Fruit fly (Drosophila melanogaster) S2 (cell line): ENCODE measurements around the gene CG14839.

Source experiments
- CG8478 ChIP-seq: fragments of >200 bp; optimal IDR thresholded peaks from 2 replicates; lab custom pipeline; 2018
- CTCF ChIP-seq, 2 experiments: fragments of >200 bp; optimal IDR thresholded peaks; 2 replicates each; lab custom pipeline; 2018

Gene CG14839

dm6 chr3R:14262087-14262486 is at the start of gene CG14839, which contains the start of gene CG14841:
TSS of gene CG14839 (plus strand) at chr3R:14262387.
TSS of gene CG14841 (minus strand) at chr3R:14262418.
- TF ChIP-seq CTCF (optimal IDR thresholded peaks at IDR 0.05; lab: Kevin White, UChicago) (no peak), CG8478 (lab: Kevin White, UChicago) (no peak)

dm6 chr3R:14214776-14215175 is 47.4 kb upstream of the CG14839 start, which contains the start of gene Dop1R1:
TSS of gene Dop1R1 (minus strand) at chr3R:14214810.
- TF ChIP-seq CG8478 (lab: Kevin White, UChicago) (no peak), CTCF (optimal IDR thresholded peaks at IDR 0.05; lab: Kevin White, UChicago) (no peak)

- TF ChIP-seq CG8478 (lab: Kevin White, UChicago) (no peak), CTCF (optimal IDR thresholded peaks at IDR 0.05; lab: Kevin White, UChicago) (no peak)
These were observed 44.3 kb upstream of the CG14839 start, which contains the start of gene CG9649 for dm6 chr3R:14217839-14218238. TSS of gene CG9649 (minus strand) at chr3R:14217882.

dm6 chr3R:14220105-14220504 is 42.1 kb upstream of the CG14839 start, which contains the start of gene CG31326:
TSS of gene CG31326 (minus strand) at chr3R:14220205.
- TF ChIP-seq CG8478 (lab: Kevin White, UChicago) (no peak), CTCF (optimal IDR thresholded peaks at IDR 0.05; lab: Kevin White, UChicago) (no peak)

- TF ChIP-seq CTCF (optimal IDR thresholded peaks at IDR 0.05; lab: Kevin White, UChicago) (no peak), CG8478 (lab: Kevin White, UChicago) (no peak)
These were observed 40.7 kb upstream of the CG14839 start, which contains the start of gene CG33109 for dm6 chr3R:14221484-14221883. TSS of gene CG33109 (minus strand) at chr3R:14221584.

- TF ChIP-seq CTCF (optimal IDR thresholded peaks at IDR 0.05; lab: Kevin White, UChicago): no peak
- no peak for TF ChIP-seq CG8478 (lab: Kevin White, UChicago)
These were observed 38.0 kb upstream of the CG14839 start, which contains the start of gene Sp212 for dm6 chr3R:14224105-14224574. TSS of gene Sp212 (minus strand) at chr3R:14224155.

dm6 chr3R:14226662-14227061 is 35.5 kb upstream of the CG14839 start, which contains the start of gene CG9631:
TSS of gene CG9631 (minus strand) at chr3R:14226762.
- no peak for TF ChIP-seq CTCF (optimal IDR thresholded peaks at IDR 0.05; lab: Kevin White, UChicago)
- no peak for TF ChIP-seq CG8478 (lab: Kevin White, UChicago)

dm6 chr3R:14229045-14229444 is 33.1 kb upstream of the CG14839 start, which contains the start of gene CG9624:
TSS of gene CG9624 (minus strand) at chr3R:14229145.
- TF ChIP-seq CG8478 (lab: Kevin White, UChicago) (no peak), CTCF (optimal IDR thresholded peaks at IDR 0.05; lab: Kevin White, UChicago) (no peak)

dm6 chr3R:14244577-14244976 is 17.6 kb upstream of the CG14839 start, which contains the start of gene CG43291:
TSS of gene CG43291 (minus strand) at chr3R:14244677.
- no peak for TF ChIP-seq CG8478 (lab: Kevin White, UChicago)
- TF ChIP-seq CTCF (optimal IDR thresholded peaks at IDR 0.05; lab: Kevin White, UChicago): no peak

- TF ChIP-seq CG8478 (lab: Kevin White, UChicago) (no peak), CTCF (optimal IDR thresholded peaks at IDR 0.05; lab: Kevin White, UChicago) (no peak)
These were observed 16.8 kb upstream of the CG14839 start, which contains the start of gene CG9616 for dm6 chr3R:14245371-14245770. TSS of gene CG9616 (minus strand) at chr3R:14245471.

- no peak for TF ChIP-seq CG8478 (lab: Kevin White, UChicago)
- no peak for TF ChIP-seq CTCF (optimal IDR thresholded peaks at IDR 0.05; lab: Kevin White, UChicago)
These were observed 6.4 kb upstream of the CG14839 start, which contains the start of gene CG43179 for dm6 chr3R:14255808-14256207. TSS of gene CG43179 (plus strand) at chr3R:14256108.

- TF ChIP-seq CTCF (optimal IDR thresholded peaks at IDR 0.05; lab: Kevin White, UChicago) (no peak), CG8478 (lab: Kevin White, UChicago) (no peak)
These were observed 2.4 kb upstream of the CG14839 start, which contains the start of gene MetRS-m for dm6 chr3R:14259821-14260220. TSS of gene MetRS-m (minus strand) at chr3R:14259991.

dm6 chr3R:14261113-14261512 is 1.1 kb upstream of the CG14839 start, which contains the start of gene CG14840:
TSS of gene CG14840 (minus strand) at chr3R:14261213.
- TF ChIP-seq CTCF (optimal IDR thresholded peaks at IDR 0.05; lab: Kevin White, UChicago): no peak
- TF ChIP-seq CG8478 (lab: Kevin White, UChicago): no peak

dm6 chr3R:14275519-14276172 is 13.5 kb downstream of the CG14839 start:
- TF ChIP-seq CTCF (optimal IDR thresholded peaks at IDR 0.05; lab: Kevin White, UChicago) (no peak), CG8478 (lab: Kevin White, UChicago) (no peak)
